Worm (Caenorhabditis elegans) whole organism, late embryonic: ENCODE measurements around the gene metl-2.

Experiments used
- F13H6.1 ChIP-seq: sonication (generic microtip); optimal IDR thresholded peaks from 2 replicates; lab custom pipeline; 2016; ENCODE audit warnings: missing genetic modification characterization, missing compliant biosample characterization
- dve-1 ChIP-seq: sonication (generic microtip); optimal IDR thresholded peaks from 2 replicates; lab custom pipeline; 2017; ENCODE audit warnings: antibody characterized with exemption, mild to moderate bottlenecking, missing genetic modification characterization, missing compliant biosample characterization
- nfya-1 ChIP-seq: sonication (generic microtip); optimal IDR thresholded peaks from 2 replicates; lab custom pipeline; 2017; ENCODE audit warnings: missing genetic modification characterization, mild to moderate bottlenecking, missing compliant biosample characterization, antibody characterized with exemption, moderate library complexity
- pag-3 ChIP-seq: sonication (generic microtip); optimal IDR thresholded peaks from 2 replicates; lab custom pipeline; 2016; ENCODE audit warnings: missing compliant biosample characterization, missing genetic modification characterization, borderline replicate concordance
- pha-4 ChIP-seq: fragments of 150-350 bp; optimal IDR thresholded peaks from 2 replicates; lab custom pipeline; 2018; ENCODE audit warnings: missing biosample characterization, missing genetic modification reagents, missing genetic modification characterization
- rnt-1 ChIP-seq: sonication (generic microtip); optimal IDR thresholded peaks from 2 replicates; lab custom pipeline; 2016; ENCODE audit warnings: missing genetic modification characterization, missing compliant biosample characterization
- sox-4 ChIP-seq: sonication (generic microtip); optimal IDR thresholded peaks from 2 replicates; lab custom pipeline; 2017; ENCODE audit warnings: mild to moderate bottlenecking, missing genetic modification characterization, inconsistent platforms, missing compliant biosample characterization
- unc-86 ChIP-seq: sonication (generic microtip); optimal IDR thresholded peaks from 2 replicates; lab custom pipeline; 2016; ENCODE audit warnings: missing genetic modification characterization, missing compliant biosample characterization

DNA sequence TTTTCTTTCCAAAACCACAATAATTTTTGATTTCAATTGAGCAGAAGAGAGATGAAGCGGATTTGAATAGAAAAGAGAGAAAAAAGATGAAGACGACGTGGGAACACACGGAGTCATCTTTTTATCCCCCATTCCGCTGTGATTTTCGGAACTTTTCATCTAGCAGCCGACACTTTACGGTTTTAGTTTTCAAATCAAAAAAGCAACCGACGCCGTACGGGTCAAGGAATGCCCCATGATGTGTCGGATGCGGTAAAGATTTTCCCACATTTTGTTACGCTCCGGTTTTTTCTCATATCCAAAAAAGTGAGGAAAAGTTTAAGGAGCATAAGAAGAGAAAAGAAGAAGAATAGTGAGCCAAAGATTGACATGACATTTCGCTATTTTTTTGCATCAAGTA lies 24.2 kb upstream of the metl-2 start:
- TF ChIP-seq nfya-1 (tag; lab: Kevin White, UChicago): no peak
- TF ChIP-seq pha-4 (tag; lab: Kevin White, UChicago): no peak
- no peak for TF ChIP-seq F13H6.1 (tag; lab: Kevin White, UChicago)
- no peak for TF ChIP-seq rnt-1
- no peak for TF ChIP-seq unc-86 (tag; lab: Kevin White, UChicago)
- no peak for TF ChIP-seq sox-4
- TF ChIP-seq pag-3: no peak
- no peak for TF ChIP-seq dve-1 (tag; lab: Kevin White, UChicago)
